Worm (Caenorhabditis elegans) whole organism, L2 larva: ENCODE data around the gene F56H11.2.
A peak's percentile ranks its signal among the peaks of the same experiment; 100 is the strongest.

Experiments
- C34F6.9 ChIP-seq: fragments of 150-350 bp; optimal IDR thresholded peaks from 2 replicates; lab custom pipeline; 2014; ENCODE audit warnings: missing biosample characterization, missing genetic modification characterization
- F13H6.1 ChIP-seq: sonication (generic microtip); optimal IDR thresholded peaks from 2 replicates; lab custom pipeline; 2016; ENCODE audit warnings: missing genetic modification characterization, missing compliant biosample characterization
- R02D3.7 ChIP-seq: fragments of 150-350 bp; optimal IDR thresholded peaks from 2 replicates; lab custom pipeline; 2014; ENCODE audit warnings: missing biosample characterization, missing genetic modification characterization
- alr-1 ChIP-seq: fragments of 150-350 bp; optimal IDR thresholded peaks from 2 replicates; lab custom pipeline; 2014; ENCODE audit warnings: missing biosample characterization, missing genetic modification characterization
- aly-2 ChIP-seq: fragments of 150-350 bp; optimal IDR thresholded peaks from 2 replicates; lab custom pipeline; 2014; ENCODE audit warnings: missing biosample characterization, missing genetic modification characterization
- ama-1 ChIP-seq: fragments of 150-350 bp; optimal IDR thresholded peaks from 2 replicates; lab custom pipeline; 2018; ENCODE audit warnings: inconsistent platforms
- blmp-1 ChIP-seq: sonication (generic microtip); optimal IDR thresholded peaks from 2 replicates; lab custom pipeline; 2017; ENCODE audit warnings: missing genetic modification characterization, mild to moderate bottlenecking, missing compliant biosample characterization, antibody characterized with exemption, moderate library complexity; ENCODE audit not compliant: insufficient read depth
- ceh-16 ChIP-seq: fragments of 150-350 bp; optimal IDR thresholded peaks from 2 replicates; lab custom pipeline; 2014; ENCODE audit warnings: missing biosample characterization, missing genetic modification characterization
- crh-2 ChIP-seq: sonication (generic microtip); optimal IDR thresholded peaks from 2 replicates; lab custom pipeline; 2017; ENCODE audit warnings: missing biosample characterization, missing genetic modification characterization
- dmd-4 ChIP-seq: sonication (generic microtip); optimal IDR thresholded peaks from 2 replicates; lab custom pipeline; 2017; ENCODE audit warnings: missing biosample characterization, missing genetic modification characterization
- egl-27 ChIP-seq: sonication (generic microtip); optimal IDR thresholded peaks from 3 replicates; lab custom pipeline; 2017; ENCODE audit warnings: missing biosample characterization, missing genetic modification reagents, missing genetic modification characterization
- elt-1 ChIP-seq: fragments of 150-350 bp; optimal IDR thresholded peaks from 2 replicates; lab custom pipeline; 2014; ENCODE audit warnings: missing biosample characterization, missing genetic modification characterization
- elt-3 ChIP-seq: sonication (generic microtip); optimal IDR thresholded peaks from 2 replicates; lab custom pipeline; 2017; ENCODE audit warnings: missing biosample characterization, missing genetic modification characterization
- fos-1 ChIP-seq: fragments of 150-350 bp; optimal IDR thresholded peaks from 2 replicates; lab custom pipeline; 2014; ENCODE audit warnings: missing biosample characterization, missing genetic modification characterization
- gmeb-1 ChIP-seq: fragments of 150-350 bp; optimal IDR thresholded peaks from 2 replicates; lab custom pipeline; 2014; ENCODE audit warnings: missing biosample characterization, missing genetic modification characterization
- lin-11 ChIP-seq: fragments of 150-350 bp; sonication (generic microtip); optimal IDR thresholded peaks from 2 replicates; lab custom pipeline; 2014; ENCODE audit warnings: missing biosample characterization, missing genetic modification characterization, inconsistent platforms, mixed read lengths
- lsy-2 ChIP-seq, 2 experiments: fragments of 150-350 bp in 1 of 2; sonication (generic microtip) in 1 of 2; optimal IDR thresholded peaks; 2 replicates each; lab custom pipeline; 2014 to 2017; ENCODE audit warnings: missing biosample characterization in 2 of 2, missing genetic modification characterization in 2 of 2
- mab-5 ChIP-seq: fragments of 150-350 bp; optimal IDR thresholded peaks from 2 replicates; lab custom pipeline; 2014; ENCODE audit warnings: missing biosample characterization, missing genetic modification characterization
- mbf-1 ChIP-seq: sonication (generic microtip); optimal IDR thresholded peaks from 2 replicates; lab custom pipeline; 2017; ENCODE audit warnings: missing biosample characterization, missing genetic modification characterization
- nhr-11 ChIP-seq: fragments of 150-350 bp; optimal IDR thresholded peaks from 2 replicates; lab custom pipeline; 2014; ENCODE audit warnings: missing biosample characterization, missing genetic modification characterization
- nhr-129 ChIP-seq: fragments of 150-350 bp; optimal IDR thresholded peaks from 2 replicates; lab custom pipeline; 2014; ENCODE audit warnings: missing biosample characterization, missing genetic modification characterization
- nhr-21 ChIP-seq: fragments of 150-350 bp; optimal IDR thresholded peaks from 2 replicates; lab custom pipeline; 2014; ENCODE audit warnings: missing biosample characterization, missing genetic modification characterization
- nhr-23 ChIP-seq: fragments of 150-350 bp; optimal IDR thresholded peaks from 2 replicates; lab custom pipeline; 2014; ENCODE audit warnings: missing biosample characterization, missing genetic modification reagents, missing genetic modification characterization
- nhr-25 ChIP-seq: fragments of 150-350 bp; sonication (generic microtip); optimal IDR thresholded peaks from 3 replicates; lab custom pipeline; 2014; ENCODE audit warnings: missing biosample characterization, missing genetic modification characterization
- nhr-6 ChIP-seq: fragments of 150-350 bp; optimal IDR thresholded peaks from 2 replicates; lab custom pipeline; 2014; ENCODE audit warnings: missing biosample characterization, missing genetic modification characterization
- sem-4 ChIP-seq: fragments of 150-350 bp; optimal IDR thresholded peaks from 2 replicates; lab custom pipeline; 2014; ENCODE audit warnings: missing biosample characterization, missing genetic modification reagents, missing genetic modification characterization
- skn-1 ChIP-seq: sonication (generic microtip); optimal IDR thresholded peaks from 2 replicates; lab custom pipeline; 2017; ENCODE audit warnings: missing biosample characterization, missing genetic modification characterization
- sma-3 ChIP-seq: sonication (generic microtip); optimal IDR thresholded peaks from 2 replicates; lab custom pipeline; 2016; ENCODE audit warnings: missing genetic modification reagents, missing genetic modification characterization, missing compliant biosample characterization
- sma-9 ChIP-seq, 2 experiments: fragments of 150-350 bp in 1 of 2; sonication (generic microtip) in 1 of 2; optimal IDR thresholded peaks; 2 replicates each; lab custom pipeline; 2014 to 2016; ENCODE audit warnings: missing genetic modification characterization in 2 of 2, mild to moderate bottlenecking in 1 of 2, missing biosample characterization in 1 of 2, missing compliant biosample characterization in 1 of 2, missing genetic modification reagents in 1 of 2, moderate library complexity in 1 of 2
- unc-55 ChIP-seq: fragments of 150-350 bp; sonication (generic microtip); optimal IDR thresholded peaks from 3 replicates; lab custom pipeline; 2014; ENCODE audit warnings: missing biosample characterization, missing genetic modification reagents, missing genetic modification characterization
- unc-62 ChIP-seq: fragments of 150-350 bp; optimal IDR thresholded peaks from 2 replicates; lab custom pipeline; 2014; ENCODE audit warnings: missing biosample characterization, missing genetic modification reagents, missing genetic modification characterization
- ztf-11 ChIP-seq: sonication (generic microtip); optimal IDR thresholded peaks from 2 replicates; lab custom pipeline; 2017; ENCODE audit warnings: missing biosample characterization, missing genetic modification characterization

Gene F56H11.2

ce11 chrIV:9540342-9540856, 7.4 kb upstream of the F56H11.2 start, which contains the start of gene fbl-1:
Gene fbl-1, plus strand, starts transcription at chrIV:9540806.
- no peak for TF ChIP-seq F13H6.1 (tag; lab: Kevin White, UChicago)
- no peak for TF ChIP-seq mab-5
- peak; percentile 45 for TF ChIP-seq fos-1 (tag; lab: Kevin White, UChicago)
- TF ChIP-seq aly-2 (tag; lab: Kevin White, UChicago), result no peak
- TF ChIP-seq, all 48 proteins: peak for 1

DNA sequence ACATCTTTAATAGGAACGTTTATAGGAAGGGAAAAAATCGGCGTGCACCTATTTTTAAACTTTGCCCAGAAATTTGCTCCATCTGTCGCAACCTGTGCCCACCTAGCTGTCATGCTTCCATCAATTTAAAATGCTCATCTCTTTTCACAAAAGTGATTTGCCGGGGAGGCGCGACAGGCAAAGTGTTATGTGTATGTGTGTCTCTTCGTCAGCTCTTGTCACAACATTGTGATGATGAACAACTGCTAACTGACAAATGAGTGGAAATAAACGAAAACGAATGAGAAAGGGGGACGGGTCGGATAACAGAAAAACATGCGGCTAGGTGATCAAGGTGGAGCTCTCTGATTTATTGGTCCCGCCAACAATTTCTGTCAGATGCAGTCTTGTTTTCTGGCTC, 5.2 kb upstream of the F56H11.2 start:
- no peak for TF ChIP-seq fos-1 (tag; lab: Kevin White, UChicago)
- no peak for TF ChIP-seq sma-3 (GFP tag; lab: Kevin White, UChicago)
- no peak for TF ChIP-seq aly-2 (tag; lab: Kevin White, UChicago)
- TF ChIP-seq lsy-2 (tag; optimal IDR thresholded peaks at IDR 0.05; lab: Kevin White, UChicago), result peak in 1 of 2 experiments; percentile 19
- no peak for TF ChIP-seq nhr-11 (tag; lab: Kevin White, UChicago)
- TF ChIP-seq lin-11 (tag; lab: Kevin White, UChicago), result no peak
- peak; percentile 60 for TF ChIP-seq nhr-129 (tag; lab: Kevin White, UChicago)
- peak; percentile 16 for TF ChIP-seq C34F6.9
- TF ChIP-seq sem-4, result no peak
- TF ChIP-seq F13H6.1 (tag; lab: Kevin White, UChicago), result peak; percentile 28

DNA sequence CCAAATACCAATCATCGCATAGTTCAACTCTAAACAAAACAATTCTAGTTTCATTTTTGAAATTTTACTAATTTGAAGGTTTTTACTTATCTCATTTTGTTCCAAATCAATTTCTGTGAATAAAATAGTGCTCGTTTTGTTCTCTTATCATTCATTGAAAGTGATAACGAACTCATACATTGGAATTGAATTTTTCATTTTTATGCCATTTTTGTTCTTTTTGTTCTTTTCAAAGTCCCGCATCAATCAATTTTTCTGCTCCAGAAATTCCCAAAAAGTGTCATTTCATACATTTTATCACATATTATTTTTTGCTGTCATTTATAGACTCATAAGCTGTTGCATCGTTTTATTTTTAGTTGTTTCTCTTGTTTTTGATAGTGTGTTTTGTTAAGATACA, 4.5 kb upstream of the F56H11.2 start:
- peak; percentile 20 for TF ChIP-seq fos-1 (tag; lab: Kevin White, UChicago)
- TF ChIP-seq nhr-11 (tag; lab: Kevin White, UChicago), result no peak
- no peak for TF ChIP-seq unc-55

DNA sequence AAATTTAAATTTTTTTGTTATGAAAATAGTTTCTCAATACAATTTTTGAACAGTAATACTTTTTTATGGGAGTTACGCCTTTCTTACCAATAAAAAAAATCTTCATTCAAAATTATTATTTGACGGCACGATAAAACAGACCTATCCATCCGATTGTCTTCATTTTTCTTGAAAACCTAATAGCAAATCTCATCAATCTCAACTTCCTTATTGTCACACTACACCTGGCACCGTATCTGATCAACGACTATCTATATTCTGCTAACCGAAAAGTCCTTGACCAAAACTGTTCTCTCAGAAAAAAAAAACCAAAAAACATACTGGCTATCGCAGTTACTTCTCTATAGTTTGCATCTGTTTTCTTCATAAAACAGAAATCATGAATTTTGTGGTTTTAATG, 3.2 kb upstream of the F56H11.2 start:
- TF ChIP-seq sma-9 (GFP tag; optimal IDR thresholded peaks at IDR 0.05; lab: Kevin White, UChicago), result peak; percentile 24
- no peak for TF ChIP-seq sma-9 (tag; optimal IDR thresholded peaks at IDR 0.05; lab: Kevin White, UChicago)
- no peak for TF ChIP-seq ceh-16 (tag; lab: Kevin White, UChicago)

- TF ChIP-seq nhr-129 (tag; lab: Kevin White, UChicago) (peak; percentile 28), fos-1 (tag; lab: Kevin White, UChicago) (peak; percentile 36), nhr-25 (tag; lab: Kevin White, UChicago) (peak; percentile 69), sma-9 (GFP tag; optimal IDR thresholded peaks at IDR 0.05; lab: Kevin White, UChicago) (peak; percentile 72), sma-9 (tag; optimal IDR thresholded peaks at IDR 0.05; lab: Kevin White, UChicago) (no peak), gmeb-1 (tag; lab: Kevin White, UChicago) (no peak), sma-3 (GFP tag; lab: Kevin White, UChicago) (peak; percentile 76), R02D3.7 (tag; lab: Kevin White, UChicago) (no peak), blmp-1 (tag; lab: Kevin White, UChicago) (peak; percentile 82), unc-62 (GFP tag; lab: Kevin White, UChicago) (no peak), crh-2 (tag; lab: Kevin White, UChicago) (peak; percentile 33), nhr-21 (tag; lab: Kevin White, UChicago) (peak; percentile 70)
Observed at ce11 chrIV:9535105-9535504, 2.1 kb upstream of the F56H11.2 start.

ce11 chrIV:9534342-9534741, 1.4 kb upstream of the F56H11.2 start:
- TF ChIP-seq nhr-129 (tag; lab: Kevin White, UChicago), result peak; percentile 63
- peak; percentile 67 for TF ChIP-seq blmp-1 (tag; lab: Kevin White, UChicago)
- TF ChIP-seq lsy-2 (tag; optimal IDR thresholded peaks at IDR 0.05; lab: Kevin White, UChicago), result peak in 1 of 2 experiments; percentile 34
- TF ChIP-seq ceh-16 (tag; lab: Kevin White, UChicago), result peak; percentile 72
- TF ChIP-seq crh-2 (tag; lab: Kevin White, UChicago), result peak; percentile 38
- no peak for TF ChIP-seq skn-1 (tag; lab: Kevin White, UChicago)
- TF ChIP-seq egl-27, result peak; percentile 27
- no peak for TF ChIP-seq nhr-6
- TF ChIP-seq dmd-4 (tag; lab: Kevin White, UChicago), result no peak
- TF ChIP-seq unc-62 (GFP tag; lab: Kevin White, UChicago), result no peak
- peak; percentile 41 for TF ChIP-seq nhr-21 (tag; lab: Kevin White, UChicago)
- peak; percentile 89 for TF ChIP-seq nhr-25 (tag; lab: Kevin White, UChicago)
- TF ChIP-seq aly-2 (tag; lab: Kevin White, UChicago), result no peak
- peak; percentile 20 for TF ChIP-seq C34F6.9
- peak; percentile 9 for TF ChIP-seq fos-1 (tag; lab: Kevin White, UChicago)
- TF ChIP-seq F13H6.1 (tag; lab: Kevin White, UChicago), result peak; percentile 9
- TF ChIP-seq sma-3 (GFP tag; lab: Kevin White, UChicago), result peak; percentile 79
- no peak for TF ChIP-seq mbf-1 (tag; lab: Kevin White, UChicago)
- no peak for TF ChIP-seq lin-11 (tag; lab: Kevin White, UChicago)
- no peak for TF ChIP-seq elt-3 (tag; lab: Kevin White, UChicago)
- TF ChIP-seq gmeb-1 (tag; lab: Kevin White, UChicago), result peak; percentile 50
- peak; percentile 61 for TF ChIP-seq sma-9 (GFP tag; optimal IDR thresholded peaks at IDR 0.05; lab: Kevin White, UChicago)
- no peak for TF ChIP-seq sma-9 (tag; optimal IDR thresholded peaks at IDR 0.05; lab: Kevin White, UChicago)
- TF ChIP-seq sem-4, result no peak
- TF ChIP-seq alr-1, result no peak
- TF ChIP-seq ama-1 (lab: Kevin White, UChicago), result no peak
- TF ChIP-seq elt-1 (tag; lab: Kevin White, UChicago), result no peak
- no peak for TF ChIP-seq nhr-23 (tag; lab: Kevin White, UChicago)
- no peak for TF ChIP-seq ztf-11 (tag; lab: Kevin White, UChicago)
